Fruit fly (Drosophila melanogaster) whole organism, pupa: Measurements from ENCODE around the gene dpr16.

ENCODE experiments used
- CG17806 ChIP-seq: fragments of 200-800 bp; sonication (Bioruptor generic); optimal IDR thresholded peaks from 2 replicates; lab custom pipeline; 2018; ENCODE audit warnings: missing biosample characterization, mild to moderate bottlenecking, missing genetic modification characterization, moderate library complexity
- CG34367 ChIP-seq: fragments of 200-800 bp; sonication (Bioruptor generic); optimal IDR thresholded peaks from 2 replicates; lab custom pipeline; 2018; ENCODE audit warnings: missing biosample characterization, mild to moderate bottlenecking, missing genetic modification characterization
- CG8159 ChIP-seq: fragments of 200-800 bp; sonication (Bioruptor generic); optimal IDR thresholded peaks from 3 replicates; lab custom pipeline; 2018; ENCODE audit warnings: missing biosample characterization, mild to moderate bottlenecking, missing genetic modification characterization, moderate library complexity
- EcR ChIP-seq: fragments of 200-800 bp; sonication (Bioruptor generic); optimal IDR thresholded peaks from 3 replicates; lab custom pipeline; 2019; ENCODE audit warnings: missing biosample characterization, missing genetic modification characterization, mild to moderate bottlenecking, moderate library complexity, missing genetic modification reagents
- fd96Ca ChIP-seq: fragments of 200-800 bp; sonication (Bioruptor generic); IDR thresholded peaks from 3 replicates; pipeline ENCODE4 v1.3.6; 2022; ENCODE audit warnings: missing biosample characterization, missing genetic modification characterization

DNA sequence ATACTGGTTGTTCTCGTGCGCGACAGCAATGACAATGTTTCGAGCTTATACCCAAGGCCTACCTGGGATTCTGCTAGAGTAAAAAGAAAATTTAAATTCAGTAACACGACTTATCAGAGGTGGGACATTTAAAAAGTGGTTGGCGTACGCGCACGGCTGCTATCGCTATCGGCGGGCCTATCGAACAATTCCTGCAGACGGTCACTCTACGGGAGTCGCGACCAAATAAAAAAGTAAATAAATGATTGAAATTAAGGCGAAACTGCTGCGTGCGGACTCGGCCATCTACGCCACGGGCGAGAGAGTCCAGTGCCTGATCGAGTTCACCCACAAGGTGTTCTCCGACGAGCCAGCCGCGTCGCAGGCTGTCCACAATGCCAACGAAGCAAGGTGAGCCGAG lies 68.8 kb downstream of the dpr16 start, which contains the start of the genes Prosbeta2R2 and CG1116:
- TF ChIP-seq CG8159 (tag; lab: Kevin White, UChicago) (no peak), CG34367 (no peak), CG17806 (tag; lab: Kevin White, UChicago) (no peak), fd96Ca (GFP tag; lab: Robert Waterston, UW) (no peak), EcR (no peak)
